Worm (Caenorhabditis elegans) whole organism, L4 larva: ENCODE measurements around the gene nlp-50.
"Not testable (repeated sequence)": the region's sequence is repeated elsewhere in the genome, so short reads cannot be mapped to it uniquely, and the experiment has no call there.

Experiments
- F44E2.7 ChIP-seq: fragments of 200-800 bp; sonication (Bioruptor generic); IDR thresholded peaks from 2 replicates; pipeline ENCODE4 v2.1.2; 2022; ENCODE audit warnings: missing genetic modification characterization, missing compliant biosample characterization
- F49E8.2 ChIP-seq: sonication (generic microtip); optimal IDR thresholded peaks from 2 replicates; lab custom pipeline; 2016; ENCODE audit warnings: missing compliant biosample characterization, mild to moderate bottlenecking, missing genetic modification characterization, borderline replicate concordance
- T20F7.1 ChIP-seq: fragments of 200-800 bp; sonication (Bioruptor generic); optimal IDR thresholded peaks from 2 replicates; lab custom pipeline; 2018; ENCODE audit warnings: mild to moderate bottlenecking, missing genetic modification characterization, missing compliant biosample characterization
- T26A8.4 ChIP-seq: fragments of 200-800 bp; sonication (Bioruptor generic); IDR thresholded peaks from 2 replicates; pipeline ENCODE4 v1.3.6; 2022; ENCODE audit warnings: missing genetic modification characterization, missing compliant biosample characterization
- ZK337.2 ChIP-seq: fragments of 200-800 bp; sonication (Bioruptor generic); IDR thresholded peaks from 2 replicates; pipeline ENCODE4 v1.3.6; 2022; ENCODE audit warnings: missing genetic modification reagents, missing genetic modification characterization, missing compliant biosample characterization
- aha-1 ChIP-seq: fragments of 150-350 bp; peaks from one replicate; lab custom pipeline; 2014; ENCODE audit warnings: missing biosample characterization, missing genetic modification characterization
- ama-1 ChIP-seq: fragments of 150-350 bp; optimal IDR thresholded peaks from 2 replicates; lab custom pipeline; 2014; ENCODE audit warnings: inconsistent platforms, mixed read lengths
- arid-1 ChIP-seq: fragments of 200-800 bp; sonication (Bioruptor generic); conservative IDR thresholded peaks from 2 replicates; pipeline ENCODE4 v1.3.6; 2022; ENCODE audit warnings: missing genetic modification reagents, missing genetic modification characterization, missing compliant biosample characterization
- ceh-44 ChIP-seq: fragments of 200-800 bp; sonication (Bioruptor generic); IDR thresholded peaks from 2 replicates; pipeline ENCODE4 v1.3.6; 2022; ENCODE audit warnings: missing genetic modification reagents, missing genetic modification characterization, missing compliant biosample characterization
- ctbp-1 ChIP-seq: fragments of 200-800 bp; sonication (Bioruptor generic); IDR thresholded peaks from 2 replicates; pipeline ENCODE4 v1.3.6; 2022; ENCODE audit warnings: missing genetic modification reagents, missing genetic modification characterization, missing compliant biosample characterization
- daf-16 ChIP-seq, 3 experiments: sonication (generic microtip); optimal IDR thresholded peaks; 2 replicates each; lab custom pipeline; 2016 to 2017; ENCODE audit warnings: missing genetic modification characterization in 3 of 3, missing genetic modification reagents in 3 of 3, mild to moderate bottlenecking in 2 of 3, missing compliant biosample characterization in 2 of 3, missing biosample characterization in 1 of 3, moderate library complexity in 1 of 3
- dmd-8 ChIP-seq: fragments of 200-800 bp; sonication (Bioruptor generic); IDR thresholded peaks from 2 replicates; pipeline ENCODE4 v1.3.6; 2022; ENCODE audit warnings: missing genetic modification characterization, missing compliant biosample characterization
- dpl-1 ChIP-seq: fragments of 150-350 bp; optimal IDR thresholded peaks from 2 replicates; lab custom pipeline; 2014; ENCODE audit warnings: missing biosample characterization, missing genetic modification reagents, missing genetic modification characterization
- dve-1 ChIP-seq: sonication (generic microtip); optimal IDR thresholded peaks from 2 replicates; lab custom pipeline; 2017; ENCODE audit warnings: antibody characterized with exemption, mild to moderate bottlenecking, missing genetic modification characterization, missing compliant biosample characterization; ENCODE audit not compliant: insufficient read depth
- fkh-10 ChIP-seq: fragments of 150-350 bp; optimal IDR thresholded peaks from 2 replicates; lab custom pipeline; 2014; ENCODE audit warnings: missing biosample characterization, missing genetic modification reagents, missing genetic modification characterization
- hif-1 ChIP-seq, 2 experiments: sonication (generic microtip); optimal IDR thresholded peaks; 2 replicates each; lab custom pipeline; 2016 to 2017; ENCODE audit warnings: missing compliant biosample characterization in 2 of 2, missing genetic modification characterization in 2 of 2, missing genetic modification reagents in 2 of 2, missing genotype in 2 of 2, mild to moderate bottlenecking in 1 of 2
- hlh-11 ChIP-seq: fragments of 200-800 bp; sonication (Bioruptor generic); optimal IDR thresholded peaks from 2 replicates; lab custom pipeline; 2018; ENCODE audit warnings: mild to moderate bottlenecking, missing genetic modification characterization, missing compliant biosample characterization
- hlh-30 ChIP-seq: sonication (generic microtip); optimal IDR thresholded peaks from 2 replicates; lab custom pipeline; 2017; ENCODE audit warnings: antibody characterized with exemption, mild to moderate bottlenecking, missing genetic modification characterization, missing compliant biosample characterization; ENCODE audit not compliant: insufficient read depth
- hmg-1.1 ChIP-seq: fragments of 200-800 bp; sonication (Bioruptor generic); IDR thresholded peaks from 2 replicates; pipeline ENCODE4 v1.3.6; 2022; ENCODE audit warnings: missing genetic modification reagents, missing genetic modification characterization, missing compliant biosample characterization
- lim-7 ChIP-seq: fragments of 200-800 bp; sonication (Bioruptor generic); IDR thresholded peaks from 2 replicates; pipeline ENCODE4 v1.3.6; 2022; ENCODE audit warnings: missing genetic modification characterization, missing compliant biosample characterization
- lin-13 ChIP-seq: fragments of 150-350 bp; optimal IDR thresholded peaks from 2 replicates; lab custom pipeline; 2014; ENCODE audit warnings: missing biosample characterization, missing genetic modification reagents, missing genetic modification characterization
- lin-15B ChIP-seq: fragments of 150-350 bp; sonication (generic microtip); optimal IDR thresholded peaks from 3 replicates; lab custom pipeline; 2014; ENCODE audit warnings: missing biosample characterization, missing genetic modification characterization
- lin-29 ChIP-seq: fragments of 200-800 bp; sonication (Bioruptor generic); IDR thresholded peaks from 2 replicates; pipeline ENCODE4 v1.3.6; 2022; ENCODE audit warnings: missing genetic modification reagents, missing genetic modification characterization, missing compliant biosample characterization
- lsy-2 ChIP-seq, 2 experiments: fragments of 150-350 bp in 1 of 2; sonication (generic microtip) in 1 of 2; optimal IDR thresholded peaks; 2 replicates each; lab custom pipeline; 2014 to 2017; ENCODE audit warnings: missing biosample characterization in 2 of 2, missing genetic modification characterization in 2 of 2
- madf-9 ChIP-seq: fragments of 200-800 bp; sonication (Bioruptor generic); conservative IDR thresholded peaks from 2 replicates; pipeline ENCODE4 v1.3.6; 2022; ENCODE audit warnings: missing genetic modification reagents, missing genetic modification characterization, missing compliant biosample characterization
- mdl-1 ChIP-seq, 2 experiments: fragments of 150-350 bp in 1 of 2; sonication (generic microtip) in 1 of 2; optimal IDR thresholded peaks; 2 replicates each; lab custom pipeline; 2014 to 2017; ENCODE audit warnings: missing biosample characterization in 2 of 2, missing genetic modification characterization in 2 of 2
- mdt-29 ChIP-seq: fragments of 200-800 bp; sonication (Bioruptor generic); IDR thresholded peaks from 2 replicates; pipeline ENCODE4 v1.3.6; 2022; ENCODE audit warnings: missing genetic modification reagents, missing genetic modification characterization, missing compliant biosample characterization
- mep-1 ChIP-seq: fragments of 150-350 bp; sonication (generic microtip); optimal IDR thresholded peaks from 3 replicates; lab custom pipeline; 2014; ENCODE audit warnings: missing biosample characterization, missing genetic modification characterization
- mes-2 ChIP-seq: sonication (generic microtip); optimal IDR thresholded peaks from 2 replicates; lab custom pipeline; 2016; ENCODE audit warnings: missing genotype, mild to moderate bottlenecking, missing genetic modification characterization, missing compliant biosample characterization; ENCODE audit not compliant: poor library complexity, severe bottlenecking
- nhr-25 ChIP-seq: sonication (generic microtip); optimal IDR thresholded peaks from 2 replicates; lab custom pipeline; 2017; ENCODE audit warnings: missing genetic modification characterization, mild to moderate bottlenecking, missing compliant biosample characterization, antibody characterized with exemption, moderate library complexity, borderline replicate concordance; ENCODE audit not compliant: insufficient read depth
- nhr-28 ChIP-seq: fragments of 150-350 bp; optimal IDR thresholded peaks from 2 replicates; lab custom pipeline; 2014; ENCODE audit warnings: missing biosample characterization, missing genetic modification characterization
- nhr-41 ChIP-seq: fragments of 200-800 bp; sonication (Bioruptor generic); IDR thresholded peaks from 2 replicates; pipeline ENCODE4 v1.3.6; 2022; ENCODE audit warnings: missing genetic modification reagents, missing genetic modification characterization, missing compliant biosample characterization
- nhr-48 ChIP-seq: sonication (generic microtip); optimal IDR thresholded peaks from 2 replicates; lab custom pipeline; 2016; ENCODE audit warnings: mild to moderate bottlenecking, missing genetic modification characterization, missing compliant biosample characterization
- nhr-6 ChIP-seq: fragments of 150-350 bp; optimal IDR thresholded peaks from 2 replicates; lab custom pipeline; 2014; ENCODE audit warnings: missing biosample characterization, missing genetic modification characterization
- rbr-2 ChIP-seq: sonication (generic microtip); optimal IDR thresholded peaks from 2 replicates; lab custom pipeline; 2016; ENCODE audit warnings: missing genotype, missing genetic modification characterization, missing compliant biosample characterization
- saeg-2 ChIP-seq: fragments of 200-800 bp; sonication (Bioruptor generic); IDR thresholded peaks from 2 replicates; pipeline ENCODE4 v1.3.6; 2022; ENCODE audit warnings: missing genetic modification reagents, missing genetic modification characterization, missing compliant biosample characterization
- snpc-1.2 ChIP-seq: fragments of 200-800 bp; sonication (Bioruptor generic); IDR thresholded peaks from 2 replicates; pipeline ENCODE4 v1.3.6; 2022; ENCODE audit warnings: missing genetic modification reagents, missing genetic modification characterization, missing compliant biosample characterization
- spr-1 ChIP-seq: sonication (generic microtip); optimal IDR thresholded peaks from 2 replicates; lab custom pipeline; 2016; ENCODE audit warnings: mild to moderate bottlenecking, missing genetic modification characterization, missing compliant biosample characterization
- tra-1 ChIP-seq: fragments of 200-800 bp; sonication (Bioruptor generic); IDR thresholded peaks from 2 replicates; pipeline ENCODE4 v1.3.6; 2022; ENCODE audit warnings: missing genetic modification reagents, missing genetic modification characterization, missing compliant biosample characterization
- unc-130 ChIP-seq: sonication (generic microtip); optimal IDR thresholded peaks from 2 replicates; lab custom pipeline; 2016; ENCODE audit warnings: missing genetic modification reagents, missing genetic modification characterization, missing compliant biosample characterization
- unc-62 ChIP-seq, 3 experiments: fragments of 150-350 bp in 1 of 3; sonication (generic microtip); optimal IDR thresholded peaks in 2 of 3; peaks in 1 of 3; 1 replicate in 1 of 3; 2 replicates in 2 of 3; lab custom pipeline; 2014 to 2017; ENCODE audit warnings: missing biosample characterization in 3 of 3, missing genetic modification characterization in 3 of 3, missing genetic modification reagents in 3 of 3, missing genotype in 1 of 3

Gene nlp-50

ce11 chrII:6770030-6770429 lies 5.2 kb downstream of the nlp-50 start:
- peak in 1 of 2 experiments; percentile 95 for TF ChIP-seq unc-62 (GFP tag; optimal IDR thresholded peaks at IDR 0.05 in 1 of 2; lab: Kevin White, UChicago)
- TF ChIP-seq unc-62 (tag; optimal IDR thresholded peaks at IDR 0.05; lab: Kevin White, UChicago): no peak
- no peak for TF ChIP-seq dmd-8 (GFP tag; lab: Robert Waterston, UW)

- TF ChIP-seq ama-1 (lab: Kevin White, UChicago) (no peak), snpc-1.2 (GFP tag; lab: Robert Waterston, UW) (no peak), dve-1 (no peak), fkh-10 (GFP tag; lab: Kevin White, UChicago) (peak; percentile 55), saeg-2 (GFP tag; lab: Robert Waterston, UW) (no peak), nhr-25 (tag; lab: Kevin White, UChicago) (no peak), nhr-6 (no peak), lim-7 (GFP tag; lab: Robert Waterston, UW) (no peak), tra-1 (GFP tag; lab: Robert Waterston, UW) (no peak), aha-1 (tag; lab: Kevin White, UChicago) (peak; percentile 3)
- TF ChIP-seq, all 104 proteins: peak for 2
These were observed 7.6 kb downstream of the nlp-50 start for ce11 chrII:6772482-6772881.

DNA sequence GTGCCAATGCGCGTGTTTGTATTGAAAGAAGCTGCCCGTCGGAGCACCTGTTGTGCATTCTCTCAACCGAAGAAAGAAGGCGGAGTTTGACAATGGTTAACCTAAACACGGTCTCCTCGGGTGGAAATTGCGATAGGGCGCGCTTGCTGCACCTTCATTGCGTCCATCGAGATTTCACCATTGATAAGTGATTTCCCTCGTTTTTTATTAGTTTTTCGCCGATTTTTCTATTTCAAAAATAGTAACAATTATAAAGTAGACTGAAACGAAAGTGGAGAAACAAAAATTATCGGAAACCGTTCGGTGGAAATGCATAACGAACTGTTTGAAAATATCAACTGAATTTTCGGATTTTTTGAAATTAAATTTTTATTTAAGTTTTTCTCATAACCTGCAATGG lies 10.2 kb downstream of the nlp-50 start, which contains the start of gene agr-1:
Gene agr-1 (minus strand): TSS at position 101 of the 400 bp plus-strand sequence.
- not testable (repeated sequence) for TF ChIP-seq T26A8.4; ctbp-1 (GFP tag; lab: Robert Waterston, UW); F44E2.7 (GFP tag; lab: Robert Waterston, UW)

DNA sequence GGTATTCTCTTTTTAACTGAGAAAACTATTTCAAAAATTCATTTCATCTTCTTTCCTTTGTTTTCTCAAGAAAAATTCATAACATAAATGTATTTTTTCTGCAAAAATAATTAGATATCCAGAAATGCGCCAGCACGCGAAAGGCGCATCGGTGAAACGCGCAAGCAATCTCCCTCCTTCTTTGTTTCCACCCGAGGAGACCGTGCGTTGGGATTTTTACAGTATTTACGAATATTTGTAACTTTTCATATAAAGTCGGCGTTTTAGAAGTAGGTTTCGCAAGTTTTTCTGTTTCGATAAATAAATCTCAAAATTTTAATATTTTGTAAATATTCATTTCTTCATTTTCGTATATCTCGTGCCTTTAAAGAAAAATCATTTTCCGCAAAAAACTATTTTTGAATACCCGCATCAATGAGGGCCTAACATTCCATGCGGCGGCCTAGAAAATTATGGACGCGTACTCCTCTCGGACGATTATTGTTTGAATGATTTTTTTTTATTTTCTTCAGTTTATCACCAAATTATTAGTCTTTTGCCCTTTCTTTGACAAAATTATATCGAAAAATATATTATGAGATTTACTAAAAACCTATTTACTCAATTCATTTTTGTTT lies 11.7 kb downstream of the nlp-50 start, which contains the start of gene ssup-72:
Gene ssup-72 (plus strand): TSS at position 181 of the 617 bp plus-strand sequence.
- TF ChIP-seq dve-1 (peak; percentile 39), hif-1 (tag; optimal IDR thresholded peaks at IDR 0.05; lab: Kevin White, UChicago) (peak in 1 of 2 experiments; percentile 77), lin-13 (GFP tag; lab: Kevin White, UChicago) (no peak), ZK337.2 (peak; percentile 43; the same call in 1 of the 2 replicates), nhr-41 (GFP tag; lab: Robert Waterston, UW) (no peak), ceh-44 (GFP tag; lab: Robert Waterston, UW) (0 out of 2 replicates have a peak, but pooled peaks have one; percentile 12), lsy-2 (tag; optimal IDR thresholded peaks at IDR 0.05; lab: Kevin White, UChicago) (peak in 1 of 2 experiments; percentile 84), arid-1 (GFP tag; lab: Robert Waterston, UW) (no peak), mdt-29 (GFP tag; lab: Robert Waterston, UW) (no peak), hlh-11 (tag; lab: Kevin White, UChicago) (peak; percentile 6), mes-2 (tag; lab: Kevin White, UChicago) (peak; percentile 98), T20F7.1 (peak; percentile 60), mdl-1 (tag; optimal IDR thresholded peaks at IDR 0.05; lab: Kevin White, UChicago) (peak in 1 of 2 experiments; percentile 32), hlh-30 (peak; percentile 51), nhr-48 (tag; lab: Kevin White, UChicago) (peak; percentile 36), fkh-10 (GFP tag; lab: Kevin White, UChicago) (no peak), madf-9 (GFP tag; lab: Robert Waterston, UW) (no peak; the same call in 1 of the 2 replicates), spr-1 (peak; percentile 42), dpl-1 (peak; percentile 88), daf-16 (GFP tag; optimal IDR thresholded peaks at IDR 0.05; lab: Kevin White, UChicago) (no peak), daf-16 (tag; optimal IDR thresholded peaks at IDR 0.05; lab: Kevin White, UChicago) (peak; percentile 32), rbr-2 (tag; lab: Kevin White, UChicago) (peak; percentile 49), lin-29 (GFP tag; lab: Robert Waterston, UW) (no peak), nhr-28 (tag; lab: Kevin White, UChicago) (peak; percentile 2), lin-15B (tag; lab: Kevin White, UChicago) (no peak), mep-1 (tag; lab: Kevin White, UChicago) (peak; percentile 65), unc-130 (GFP tag; lab: Kevin White, UChicago) (peak; percentile 75), aha-1 (tag; lab: Kevin White, UChicago) (peak; percentile 5), F49E8.2 (tag; lab: Kevin White, UChicago) (peak; percentile 60), hmg-1.1 (GFP tag; lab: Robert Waterston, UW) (0 out of 2 replicates have a peak, but pooled peaks have one; percentile 34)
